Worm (Caenorhabditis elegans): ENCODE data around the gene cdk-11.2.
A peak's percentile ranks its signal among the peaks of the same experiment; 100 is the strongest.

cdk-11.2 gene

ce11 chrX:10379678-10380077 is 39.9 kb downstream of the cdk-11.2 start, which contains the start of gene rme-4:
rme-4 (minus strand) TSS chrX:10379845.
- no peak for TF ChIP-seq hlh-1 (tag; optimal IDR thresholded peaks at IDR 0.05)
- TF ChIP-seq lin-13 (tag; optimal IDR thresholded peaks at IDR 0.05) = no peak
- TF ChIP-seq ceh-43 (GFP tag; optimal IDR thresholded peaks at IDR 0.05) = no peak
- TF ChIP-seq ceh-39 (tag; optimal IDR thresholded peaks at IDR 0.05) = no peak
- TF ChIP-seq drap-1 (GFP tag; optimal IDR thresholded peaks at IDR 0.05) = no peak
- TF ChIP-seq nhr-76 (tag; optimal IDR thresholded peaks at IDR 0.05) = no peak
- no peak for TF ChIP-seq nhr-237 (tag; optimal IDR thresholded peaks at IDR 0.05)
- TF ChIP-seq elt-1 (tag; optimal IDR thresholded peaks at IDR 0.05; ENCODE audit: borderline replicate concordance, insufficient read depth) = no peak
- no peak for TF ChIP-seq flh-1 (GFP tag; optimal IDR thresholded peaks at IDR 0.05)
- TF ChIP-seq lin-32 (GFP tag; optimal IDR thresholded peaks at IDR 0.05) = no peak
- no peak for TF ChIP-seq zip-8 (tag; optimal IDR thresholded peaks at IDR 0.05)
- TF ChIP-seq unc-39 (tag; optimal IDR thresholded peaks at IDR 0.05) = no peak
- TF ChIP-seq nhr-2 (tag; optimal IDR thresholded peaks at IDR 0.05) = no peak
- no peak for TF ChIP-seq unc-120 (tag; optimal IDR thresholded peaks at IDR 0.05; ENCODE audit: poor library complexity, severe bottlenecking)
- TF ChIP-seq elt-3 (tag; optimal IDR thresholded peaks at IDR 0.05) = no peak
- TF ChIP-seq M03D4.4 (tag; optimal IDR thresholded peaks at IDR 0.05) = no peak
- TF ChIP-seq nhr-28 (tag; optimal IDR thresholded peaks at IDR 0.05) = no peak
- TF ChIP-seq lsy-2 (tag; optimal IDR thresholded peaks at IDR 0.05) = no peak

DNA sequence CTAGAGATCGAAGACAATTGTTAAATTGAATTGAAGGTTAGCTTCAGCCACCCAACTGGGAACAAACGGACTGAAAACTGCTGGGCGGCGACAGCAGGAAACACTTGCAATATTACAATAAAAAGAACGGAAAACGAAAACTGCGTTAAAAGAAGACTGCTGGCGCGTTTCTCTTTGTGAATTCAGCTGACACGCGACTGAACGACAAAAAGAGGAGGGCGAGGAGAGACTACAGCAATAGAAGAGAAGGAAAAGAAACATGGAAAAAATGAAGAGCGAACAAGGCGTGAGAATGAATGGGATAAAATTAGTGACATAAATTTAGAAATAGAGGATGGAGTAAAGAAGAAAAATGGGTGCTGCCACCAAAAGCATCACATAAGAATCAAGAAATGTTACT is 41.9 kb downstream of the cdk-11.2 start:
- no peak for TF ChIP-seq sem-2 (GFP tag; optimal IDR thresholded peaks at IDR 0.05)
- TF ChIP-seq ztf-11 (tag; optimal IDR thresholded peaks at IDR 0.05) = peak; percentile 27
- no peak for TF ChIP-seq bed-3 (GFP tag; optimal IDR thresholded peaks at IDR 0.05)
- peak; percentile 39 for TF ChIP-seq hlh-1 (tag; optimal IDR thresholded peaks at IDR 0.05)
- TF ChIP-seq elt-1 (tag; optimal IDR thresholded peaks at IDR 0.05; ENCODE audit: borderline replicate concordance, insufficient read depth) = no peak
- peak; percentile 79 for TF ChIP-seq ces-1 (GFP tag; optimal IDR thresholded peaks at IDR 0.05)
- TF ChIP-seq mab-5 (tag; optimal IDR thresholded peaks at IDR 0.05) = no peak
- TF ChIP-seq nhr-76 (tag; optimal IDR thresholded peaks at IDR 0.05) = no peak
- peak; percentile 45 for TF ChIP-seq drap-1 (GFP tag; optimal IDR thresholded peaks at IDR 0.05)
- peak; percentile 76 for TF ChIP-seq mep-1 (tag; optimal IDR thresholded peaks at IDR 0.05)
- peak; percentile 91 for TF ChIP-seq nhr-237 (tag; optimal IDR thresholded peaks at IDR 0.05)
- TF ChIP-seq unc-62 (GFP tag; optimal IDR thresholded peaks at IDR 0.05) = peak; percentile 78
- no peak for TF ChIP-seq tbx-8 (GFP tag; optimal IDR thresholded peaks at IDR 0.05)
- TF ChIP-seq M03D4.4 (tag; optimal IDR thresholded peaks at IDR 0.05) = peak; percentile 27
- peak; percentile 39 for TF ChIP-seq pha-4 (tag; optimal IDR thresholded peaks at IDR 0.05)
- TF ChIP-seq unc-39 (tag; optimal IDR thresholded peaks at IDR 0.05) = no peak
- no peak for TF ChIP-seq ceh-43 (GFP tag; optimal IDR thresholded peaks at IDR 0.05)
- TF ChIP-seq sptf-1 (tag; optimal IDR thresholded peaks at IDR 0.05) = peak; percentile 77
- TF ChIP-seq ceh-83 (GFP tag; optimal IDR thresholded peaks at IDR 0.05) = no peak
- TF ChIP-seq lsy-2 (tag; optimal IDR thresholded peaks at IDR 0.05) = peak; percentile 54
- TF ChIP-seq cnd-1 (tag; optimal IDR thresholded peaks at IDR 0.05) = no peak
- TF ChIP-seq blmp-1 (tag; optimal IDR thresholded peaks at IDR 0.05) = no peak
- no peak for TF ChIP-seq lin-13 (tag; optimal IDR thresholded peaks at IDR 0.05)
- TF ChIP-seq nhr-2 (tag; optimal IDR thresholded peaks at IDR 0.05) = no peak
- TF ChIP-seq unc-120 (tag; optimal IDR thresholded peaks at IDR 0.05; ENCODE audit: poor library complexity, severe bottlenecking) = peak; percentile 82
- TF ChIP-seq ceh-39 (tag; optimal IDR thresholded peaks at IDR 0.05) = no peak

DNA sequence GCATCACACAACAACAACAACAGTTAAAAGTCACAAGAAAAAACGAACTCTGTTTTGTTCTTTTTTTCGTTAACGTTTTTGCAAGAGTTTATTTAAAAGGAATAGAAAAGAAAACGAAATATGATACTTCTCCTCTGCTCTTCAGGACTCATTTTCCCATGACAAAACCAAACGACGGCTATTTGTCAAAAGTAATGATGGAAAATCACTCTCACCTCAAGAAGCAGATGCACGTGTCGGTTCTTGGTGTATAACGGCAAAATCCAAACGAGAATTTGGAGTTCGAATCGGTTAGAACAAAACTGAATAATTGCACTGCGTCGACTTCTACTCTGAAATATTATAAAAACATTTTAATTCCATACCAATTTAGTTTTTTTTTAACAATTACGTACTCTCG is 42.6 kb downstream of the cdk-11.2 start:
- TF ChIP-seq ceh-39 (tag; optimal IDR thresholded peaks at IDR 0.05) = no peak
- no peak for TF ChIP-seq hlh-1 (tag; optimal IDR thresholded peaks at IDR 0.05)
- TF ChIP-seq mep-1 (tag; optimal IDR thresholded peaks at IDR 0.05) = no peak
- TF ChIP-seq elt-3 (tag; optimal IDR thresholded peaks at IDR 0.05) = no peak
- no peak for TF ChIP-seq blmp-1 (tag; optimal IDR thresholded peaks at IDR 0.05)
- no peak for TF ChIP-seq ceh-43 (GFP tag; optimal IDR thresholded peaks at IDR 0.05)
- TF ChIP-seq tbx-8 (GFP tag; optimal IDR thresholded peaks at IDR 0.05) = no peak
- TF ChIP-seq nhr-2 (tag; optimal IDR thresholded peaks at IDR 0.05) = no peak
- TF ChIP-seq ceh-83 (GFP tag; optimal IDR thresholded peaks at IDR 0.05) = no peak
- TF ChIP-seq ham-2 (GFP tag; optimal IDR thresholded peaks at IDR 0.05) = no peak
- TF ChIP-seq nhr-76 (tag; optimal IDR thresholded peaks at IDR 0.05) = no peak
- TF ChIP-seq nhr-237 (tag; optimal IDR thresholded peaks at IDR 0.05) = no peak
- no peak for TF ChIP-seq unc-120 (tag; optimal IDR thresholded peaks at IDR 0.05; ENCODE audit: poor library complexity, severe bottlenecking)
- TF ChIP-seq ces-1 (GFP tag; optimal IDR thresholded peaks at IDR 0.05) = no peak

DNA sequence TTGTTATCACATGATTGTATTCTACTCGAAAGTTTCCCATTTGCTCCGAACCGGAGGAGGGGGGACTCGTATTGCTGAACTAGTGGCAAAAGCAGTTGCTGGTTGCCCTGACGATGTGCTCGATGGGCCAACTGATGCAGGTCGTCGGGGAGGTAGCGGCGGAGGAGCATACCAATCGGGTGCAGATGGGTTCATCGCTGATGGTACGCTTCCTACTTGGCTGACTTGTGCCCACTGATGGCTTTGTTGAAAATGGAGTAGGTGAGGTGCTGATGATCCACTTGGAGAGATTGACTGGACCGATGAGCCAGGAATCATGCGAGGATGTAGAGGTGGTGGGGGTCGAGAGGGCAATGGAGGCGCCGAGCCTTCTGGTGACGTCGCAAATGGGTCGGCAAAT is 46.0 kb downstream of the cdk-11.2 start:
- no peak for TF ChIP-seq mab-5 (tag; optimal IDR thresholded peaks at IDR 0.05)
- TF ChIP-seq cnd-1 (tag; optimal IDR thresholded peaks at IDR 0.05) = no peak
- no peak for TF ChIP-seq bed-3 (GFP tag; optimal IDR thresholded peaks at IDR 0.05)
- no peak for TF ChIP-seq zip-8 (tag; optimal IDR thresholded peaks at IDR 0.05)
- no peak for TF ChIP-seq unc-39 (tag; optimal IDR thresholded peaks at IDR 0.05)
- TF ChIP-seq ceh-83 (GFP tag; optimal IDR thresholded peaks at IDR 0.05) = no peak
- no peak for TF ChIP-seq lin-32 (GFP tag; optimal IDR thresholded peaks at IDR 0.05)
- no peak for TF ChIP-seq elt-3 (tag; optimal IDR thresholded peaks at IDR 0.05)
- TF ChIP-seq unc-62 (GFP tag; optimal IDR thresholded peaks at IDR 0.05) = no peak
- TF ChIP-seq mls-2 (tag; optimal IDR thresholded peaks at IDR 0.05) = no peak
- TF ChIP-seq nhr-237 (tag; optimal IDR thresholded peaks at IDR 0.05) = no peak
- TF ChIP-seq nhr-28 (tag; optimal IDR thresholded peaks at IDR 0.05) = no peak
- no peak for TF ChIP-seq lin-13 (tag; optimal IDR thresholded peaks at IDR 0.05)
- TF ChIP-seq sem-2 (GFP tag; optimal IDR thresholded peaks at IDR 0.05) = no peak
- TF ChIP-seq ham-2 (GFP tag; optimal IDR thresholded peaks at IDR 0.05) = no peak
- no peak for TF ChIP-seq sptf-1 (tag; optimal IDR thresholded peaks at IDR 0.05)

All from whole organism, mixed stage, embryonic.